Worm (Caenorhabditis elegans) whole organism, L2 larva: Measurements from ENCODE around the gene algn-1.

Experiments used
- C34F6.9 ChIP-seq: fragments of 150-350 bp; optimal IDR thresholded peaks from 2 replicates; lab custom pipeline; 2014; ENCODE audit warnings: missing biosample characterization, missing genetic modification characterization
- F13H6.1 ChIP-seq: sonication (generic microtip); optimal IDR thresholded peaks from 2 replicates; lab custom pipeline; 2016; ENCODE audit warnings: missing genetic modification characterization, missing compliant biosample characterization
- R02D3.7 ChIP-seq: fragments of 150-350 bp; optimal IDR thresholded peaks from 2 replicates; lab custom pipeline; 2014; ENCODE audit warnings: missing biosample characterization, missing genetic modification characterization
- Y55F3AM.14 ChIP-seq: fragments of 200-800 bp; sonication (Bioruptor generic); optimal IDR thresholded peaks from 2 replicates; lab custom pipeline; 2018; ENCODE audit warnings: mild to moderate bottlenecking, missing genetic modification characterization, missing compliant biosample characterization
- ZK546.5 ChIP-seq: sonication (generic microtip); optimal IDR thresholded peaks from 2 replicates; lab custom pipeline; 2017; ENCODE audit warnings: missing biosample characterization, missing genetic modification characterization
- alr-1 ChIP-seq: fragments of 150-350 bp; optimal IDR thresholded peaks from 2 replicates; lab custom pipeline; 2014; ENCODE audit warnings: missing biosample characterization, missing genetic modification characterization
- aly-2 ChIP-seq: fragments of 150-350 bp; optimal IDR thresholded peaks from 2 replicates; lab custom pipeline; 2014; ENCODE audit warnings: missing biosample characterization, missing genetic modification characterization
- ama-1 ChIP-seq: fragments of 150-350 bp; optimal IDR thresholded peaks from 2 replicates; lab custom pipeline; 2018; ENCODE audit warnings: inconsistent platforms
- blmp-1 ChIP-seq: sonication (generic microtip); optimal IDR thresholded peaks from 2 replicates; lab custom pipeline; 2017; ENCODE audit warnings: missing genetic modification characterization, mild to moderate bottlenecking, missing compliant biosample characterization, antibody characterized with exemption, moderate library complexity; ENCODE audit not compliant: insufficient read depth
- ceh-16 ChIP-seq: fragments of 150-350 bp; optimal IDR thresholded peaks from 2 replicates; lab custom pipeline; 2014; ENCODE audit warnings: missing biosample characterization, missing genetic modification characterization
- ceh-82 ChIP-seq: fragments of 150-350 bp; optimal IDR thresholded peaks from 2 replicates; lab custom pipeline; 2014; ENCODE audit warnings: missing biosample characterization, missing genetic modification characterization
- crh-2 ChIP-seq: sonication (generic microtip); optimal IDR thresholded peaks from 2 replicates; lab custom pipeline; 2017; ENCODE audit warnings: missing biosample characterization, missing genetic modification characterization
- dmd-4 ChIP-seq: sonication (generic microtip); optimal IDR thresholded peaks from 2 replicates; lab custom pipeline; 2017; ENCODE audit warnings: missing biosample characterization, missing genetic modification characterization
- egl-27 ChIP-seq: sonication (generic microtip); optimal IDR thresholded peaks from 3 replicates; lab custom pipeline; 2017; ENCODE audit warnings: missing biosample characterization, missing genetic modification reagents, missing genetic modification characterization
- elt-1 ChIP-seq: fragments of 150-350 bp; optimal IDR thresholded peaks from 2 replicates; lab custom pipeline; 2014; ENCODE audit warnings: missing biosample characterization, missing genetic modification characterization
- elt-3 ChIP-seq: sonication (generic microtip); optimal IDR thresholded peaks from 2 replicates; lab custom pipeline; 2017; ENCODE audit warnings: missing biosample characterization, missing genetic modification characterization
- fos-1 ChIP-seq: fragments of 150-350 bp; optimal IDR thresholded peaks from 2 replicates; lab custom pipeline; 2014; ENCODE audit warnings: missing biosample characterization, missing genetic modification characterization
- gmeb-1 ChIP-seq: fragments of 150-350 bp; optimal IDR thresholded peaks from 2 replicates; lab custom pipeline; 2014; ENCODE audit warnings: missing biosample characterization, missing genetic modification characterization
- lin-11 ChIP-seq: fragments of 150-350 bp; sonication (generic microtip); optimal IDR thresholded peaks from 2 replicates; lab custom pipeline; 2014; ENCODE audit warnings: missing biosample characterization, missing genetic modification characterization, inconsistent platforms, mixed read lengths
- lin-13 ChIP-seq: fragments of 150-350 bp; optimal IDR thresholded peaks from 2 replicates; lab custom pipeline; 2014; ENCODE audit warnings: missing biosample characterization, missing genetic modification reagents, missing genetic modification characterization
- lin-39 ChIP-seq: fragments of 150-350 bp; optimal IDR thresholded peaks from 2 replicates; lab custom pipeline; 2014; ENCODE audit warnings: missing biosample characterization, missing genetic modification reagents, missing genetic modification characterization
- lsy-2 ChIP-seq, 2 experiments: fragments of 150-350 bp in 1 of 2; sonication (generic microtip) in 1 of 2; optimal IDR thresholded peaks; 2 replicates each; lab custom pipeline; 2014 to 2017; ENCODE audit warnings: missing biosample characterization in 2 of 2, missing genetic modification characterization in 2 of 2
- mab-5 ChIP-seq: fragments of 150-350 bp; optimal IDR thresholded peaks from 2 replicates; lab custom pipeline; 2014; ENCODE audit warnings: missing biosample characterization, missing genetic modification characterization
- mbf-1 ChIP-seq: sonication (generic microtip); optimal IDR thresholded peaks from 2 replicates; lab custom pipeline; 2017; ENCODE audit warnings: missing biosample characterization, missing genetic modification characterization
- mdl-1 ChIP-seq, 2 experiments: fragments of 150-350 bp in 1 of 2; sonication (generic microtip) in 1 of 2; optimal IDR thresholded peaks; 2 replicates each; lab custom pipeline; 2017; ENCODE audit warnings: missing biosample characterization in 2 of 2, missing genetic modification characterization in 2 of 2
- nhr-10 ChIP-seq: sonication (generic microtip); optimal IDR thresholded peaks from 2 replicates; lab custom pipeline; 2017; ENCODE audit warnings: missing biosample characterization, missing genetic modification characterization
- nhr-11 ChIP-seq: fragments of 150-350 bp; optimal IDR thresholded peaks from 2 replicates; lab custom pipeline; 2014; ENCODE audit warnings: missing biosample characterization, missing genetic modification characterization
- nhr-12 ChIP-seq: fragments of 150-350 bp; optimal IDR thresholded peaks from 2 replicates; lab custom pipeline; 2014; ENCODE audit warnings: missing biosample characterization, missing genetic modification characterization
- nhr-129 ChIP-seq: fragments of 150-350 bp; optimal IDR thresholded peaks from 2 replicates; lab custom pipeline; 2014; ENCODE audit warnings: missing biosample characterization, missing genetic modification characterization
- nhr-21 ChIP-seq: fragments of 150-350 bp; optimal IDR thresholded peaks from 2 replicates; lab custom pipeline; 2014; ENCODE audit warnings: missing biosample characterization, missing genetic modification characterization
- nhr-23 ChIP-seq: fragments of 150-350 bp; optimal IDR thresholded peaks from 2 replicates; lab custom pipeline; 2014; ENCODE audit warnings: missing biosample characterization, missing genetic modification reagents, missing genetic modification characterization
- nhr-237 ChIP-seq: fragments of 150-350 bp; optimal IDR thresholded peaks from 2 replicates; lab custom pipeline; 2014; ENCODE audit warnings: missing biosample characterization, missing genetic modification characterization
- nhr-25 ChIP-seq: fragments of 150-350 bp; sonication (generic microtip); optimal IDR thresholded peaks from 3 replicates; lab custom pipeline; 2014; ENCODE audit warnings: missing biosample characterization, missing genetic modification characterization
- nhr-6 ChIP-seq: fragments of 150-350 bp; optimal IDR thresholded peaks from 2 replicates; lab custom pipeline; 2014; ENCODE audit warnings: missing biosample characterization, missing genetic modification characterization
- nhr-77 ChIP-seq: fragments of 150-350 bp; optimal IDR thresholded peaks from 2 replicates; lab custom pipeline; 2014; ENCODE audit warnings: missing biosample characterization, missing genetic modification characterization
- peb-1 ChIP-seq: fragments of 150-350 bp; optimal IDR thresholded peaks from 2 replicates; lab custom pipeline; 2014; ENCODE audit warnings: missing biosample characterization, missing genetic modification characterization
- sem-4 ChIP-seq: fragments of 150-350 bp; optimal IDR thresholded peaks from 2 replicates; lab custom pipeline; 2014; ENCODE audit warnings: missing biosample characterization, missing genetic modification reagents, missing genetic modification characterization
- skn-1 ChIP-seq: sonication (generic microtip); optimal IDR thresholded peaks from 2 replicates; lab custom pipeline; 2017; ENCODE audit warnings: missing biosample characterization, missing genetic modification characterization
- sma-3 ChIP-seq: sonication (generic microtip); optimal IDR thresholded peaks from 2 replicates; lab custom pipeline; 2016; ENCODE audit warnings: missing genetic modification reagents, missing genetic modification characterization, missing compliant biosample characterization
- sma-9 ChIP-seq, 2 experiments: fragments of 150-350 bp in 1 of 2; sonication (generic microtip) in 1 of 2; optimal IDR thresholded peaks; 2 replicates each; lab custom pipeline; 2014 to 2016; ENCODE audit warnings: missing genetic modification characterization in 2 of 2, mild to moderate bottlenecking in 1 of 2, missing biosample characterization in 1 of 2, missing compliant biosample characterization in 1 of 2, missing genetic modification reagents in 1 of 2, moderate library complexity in 1 of 2
- snpc-4 ChIP-seq: fragments of 150-350 bp; optimal IDR thresholded peaks from 2 replicates; lab custom pipeline; 2014; ENCODE audit warnings: missing biosample characterization, missing genetic modification characterization
- unc-39 ChIP-seq: fragments of 150-350 bp; optimal IDR thresholded peaks from 2 replicates; lab custom pipeline; 2014; ENCODE audit warnings: missing biosample characterization, missing genetic modification characterization
- unc-55 ChIP-seq: fragments of 150-350 bp; sonication (generic microtip); optimal IDR thresholded peaks from 3 replicates; lab custom pipeline; 2014; ENCODE audit warnings: missing biosample characterization, missing genetic modification reagents, missing genetic modification characterization
- unc-62 ChIP-seq: fragments of 150-350 bp; optimal IDR thresholded peaks from 2 replicates; lab custom pipeline; 2014; ENCODE audit warnings: missing biosample characterization, missing genetic modification reagents, missing genetic modification characterization
- zag-1 ChIP-seq: fragments of 150-350 bp; optimal IDR thresholded peaks from 2 replicates; lab custom pipeline; 2014; ENCODE audit warnings: missing biosample characterization, missing genetic modification characterization
- ztf-1 ChIP-seq: fragments of 200-800 bp; sonication (Bioruptor generic); conservative IDR thresholded peaks from 2 replicates; pipeline ENCODE4 v1.3.6; 2022; ENCODE audit warnings: missing genetic modification characterization, missing compliant biosample characterization
- ztf-11 ChIP-seq: sonication (generic microtip); optimal IDR thresholded peaks from 2 replicates; lab custom pipeline; 2017; ENCODE audit warnings: missing biosample characterization, missing genetic modification characterization
- ztf-4 ChIP-seq: fragments of 150-350 bp; optimal IDR thresholded peaks from 2 replicates; lab custom pipeline; 2014; ENCODE audit warnings: missing biosample characterization, missing genetic modification characterization

Gene algn-1

ce11 chrIII:6453665-6454064, 6.3 kb upstream of the algn-1 start:
- TF ChIP-seq elt-1 (tag; lab: Kevin White, UChicago) (no peak), lin-11 (tag; lab: Kevin White, UChicago) (peak; percentile 67), egl-27 (peak; percentile 65), nhr-129 (peak; percentile 94), nhr-12 (tag; lab: Kevin White, UChicago) (no peak), fos-1 (tag; lab: Kevin White, UChicago) (peak; percentile 86), nhr-237 (no peak), alr-1 (tag; lab: Kevin White, UChicago) (no peak), mdl-1 (tag; optimal IDR thresholded peaks at IDR 0.05; lab: Kevin White, UChicago) (peak; percentile 20 to 55), ceh-16 (tag; lab: Kevin White, UChicago) (peak; percentile 4), ZK546.5 (no peak), unc-39 (tag; lab: Kevin White, UChicago) (no peak), ztf-1 (no peak), mbf-1 (tag; lab: Kevin White, UChicago) (no peak), Y55F3AM.14 (GFP tag; lab: Kevin White, UChicago) (peak; percentile 37), nhr-21 (peak; percentile 62), sem-4 (tag; lab: Kevin White, UChicago) (peak; percentile 90), blmp-1 (tag; lab: Kevin White, UChicago) (peak; percentile 89), skn-1 (peak; percentile 69), ama-1 (lab: Kevin White, UChicago) (no peak), zag-1 (tag; lab: Kevin White, UChicago) (peak; percentile 66), unc-55 (GFP tag; lab: Kevin White, UChicago) (peak; percentile 95), nhr-77 (tag; lab: Kevin White, UChicago) (no peak), sma-3 (GFP tag; lab: Kevin White, UChicago) (peak; percentile 80), R02D3.7 (tag; lab: Kevin White, UChicago) (no peak), nhr-11 (no peak), nhr-6 (peak; percentile 71), elt-3 (tag; lab: Kevin White, UChicago) (no peak), ceh-82 (tag; lab: Kevin White, UChicago) (no peak), unc-62 (GFP tag; lab: Kevin White, UChicago) (no peak), lin-13 (peak; percentile 88), F13H6.1 (peak; percentile 84), nhr-10 (tag; lab: Kevin White, UChicago) (no peak), lsy-2 (tag; optimal IDR thresholded peaks at IDR 0.05; lab: Kevin White, UChicago) (peak; percentile 48 to 93), crh-2 (peak; percentile 82), nhr-23 (no peak), gmeb-1 (tag; lab: Kevin White, UChicago) (peak; percentile 77), snpc-4 (tag; lab: Kevin White, UChicago) (peak; percentile 41), peb-1 (tag; lab: Kevin White, UChicago) (no peak), lin-39 (tag; lab: Kevin White, UChicago) (no peak), ztf-11 (tag; lab: Kevin White, UChicago) (no peak), nhr-25 (peak; percentile 78), aly-2 (peak; percentile 17), sma-9 (GFP tag; optimal IDR thresholded peaks at IDR 0.05; lab: Kevin White, UChicago) (peak; percentile 83), sma-9 (tag; optimal IDR thresholded peaks at IDR 0.05; lab: Kevin White, UChicago) (no peak), mab-5 (tag; lab: Kevin White, UChicago) (peak; percentile 33), C34F6.9 (tag; lab: Kevin White, UChicago) (peak; percentile 85), ztf-4 (peak; percentile 83), dmd-4 (tag; lab: Kevin White, UChicago) (no peak)
